Worm (Caenorhabditis elegans) whole organism, mixed stage, embryonic: ENCODE measurements around the gene fbxa-176.

Experiments
- lin-13 ChIP-seq: fragments of 150-350 bp; optimal IDR thresholded peaks from 2 replicates; lab custom pipeline; 2014; ENCODE audit warnings: missing biosample characterization, missing genetic modification characterization
- mep-1 ChIP-seq: fragments of 150-350 bp; optimal IDR thresholded peaks from 2 replicates; lab custom pipeline; 2017; ENCODE audit warnings: missing biosample characterization, missing genetic modification reagents, missing genetic modification characterization, inconsistent platforms
- nhr-237 ChIP-seq: fragments of 150-350 bp; optimal IDR thresholded peaks from 2 replicates; lab custom pipeline; 2014; ENCODE audit warnings: missing biosample characterization, missing genetic modification characterization
- nhr-28 ChIP-seq: fragments of 150-350 bp; optimal IDR thresholded peaks from 2 replicates; lab custom pipeline; 2014; ENCODE audit warnings: missing biosample characterization, missing genetic modification characterization
- snpc-4 ChIP-seq: fragments of 150-350 bp; optimal IDR thresholded peaks from 2 replicates; lab custom pipeline; 2014; ENCODE audit warnings: missing biosample characterization, missing genetic modification characterization
- sptf-1 ChIP-seq: sonication (generic microtip); optimal IDR thresholded peaks from 2 replicates; lab custom pipeline; 2017; ENCODE audit warnings: mild to moderate bottlenecking, missing genetic modification characterization, moderate library complexity, missing compliant biosample characterization
- unc-39 ChIP-seq: fragments of 150-350 bp; optimal IDR thresholded peaks from 2 replicates; lab custom pipeline; 2014; ENCODE audit warnings: missing biosample characterization, missing genetic modification characterization

- TF ChIP-seq lin-13 (tag; lab: Kevin White, UChicago): no peak
- TF ChIP-seq unc-39 (tag; lab: Kevin White, UChicago): no peak
- no peak for TF ChIP-seq nhr-28 (tag; lab: Kevin White, UChicago)
- TF ChIP-seq sptf-1 (tag; lab: Kevin White, UChicago): no peak
- TF ChIP-seq snpc-4 (tag; lab: Kevin White, UChicago): no peak
- TF ChIP-seq mep-1 (tag; lab: Kevin White, UChicago): no peak
- no peak for TF ChIP-seq nhr-237 (tag; lab: Kevin White, UChicago)
Observed at ce11 chrV:17580017-17580416, 30.5 kb downstream of the fbxa-176 start.
